Worm (Caenorhabditis elegans): ENCODE results near the gene lelo-2.

ce11 chrIII:1421436-1421835 lies 5.6 kb downstream of the lelo-2 start:
- TF ChIP-seq nhr-102 (tag; optimal IDR thresholded peaks at IDR 0.05) (no peak), ztf-11 (tag; optimal IDR thresholded peaks at IDR 0.05) (no peak), lsy-2 (tag; optimal IDR thresholded peaks at IDR 0.05) (no peak), Y75B8A.6 (GFP tag; IDR thresholded peaks at IDR 0.05) (no peak), unc-39 (tag; optimal IDR thresholded peaks at IDR 0.05) (no peak), ces-1 (GFP tag; optimal IDR thresholded peaks at IDR 0.05) (no peak), vab-7 (GFP tag; IDR thresholded peaks at IDR 0.05) (no peak)

Data from whole organism, L4 larva.